Fruit fly (Drosophila melanogaster) whole organism, adult: Measurements from ENCODE around the gene CG34132.

Experiments
- CG11617 ChIP-seq: fragments of 200-800 bp; sonication (Bioruptor generic); optimal IDR thresholded peaks from 2 replicates; lab custom pipeline; 2017; ENCODE audit warnings: mild to moderate bottlenecking, missing biosample characterization, missing genetic modification reagents, missing genetic modification characterization
- CG12768 ChIP-seq: fragments of 200-800 bp; sonication (Bioruptor generic); optimal IDR thresholded peaks from 2 replicates; lab custom pipeline; 2017; ENCODE audit warnings: missing biosample characterization, missing genetic modification characterization, mild to moderate bottlenecking, moderate library complexity, missing genetic modification reagents
- CG33017 ChIP-seq: fragments of 200-800 bp; sonication (Bioruptor generic); optimal IDR thresholded peaks from 2 replicates; lab custom pipeline; 2018; ENCODE audit warnings: missing biosample characterization, mild to moderate bottlenecking, missing genetic modification characterization, moderate library complexity
- CG7045 ChIP-seq: fragments of 200-800 bp; sonication (Bioruptor generic); optimal IDR thresholded peaks from 2 replicates; lab custom pipeline; 2017; ENCODE audit warnings: missing biosample characterization, mild to moderate bottlenecking, missing genetic modification characterization
- CG7101 ChIP-seq: fragments of 200-800 bp; sonication (Bioruptor generic); optimal IDR thresholded peaks from 2 replicates; lab custom pipeline; 2018; ENCODE audit warnings: missing biosample characterization, mild to moderate bottlenecking, missing genetic modification characterization, moderate library complexity
- Clk ChIP-seq: fragments of 200-800 bp; sonication (Bioruptor generic); optimal IDR thresholded peaks from 2 replicates; lab custom pipeline; 2017; ENCODE audit warnings: missing biosample characterization, missing genetic modification characterization
- Crg-1 ChIP-seq: fragments of 200-800 bp; sonication (Bioruptor generic); optimal IDR thresholded peaks from 2 replicates; lab custom pipeline; 2016; ENCODE audit warnings: missing biosample characterization, missing genetic modification characterization
- Hr96 ChIP-seq: fragments of 200-800 bp; sonication (Bioruptor generic); optimal IDR thresholded peaks from 2 replicates; lab custom pipeline; 2016; ENCODE audit warnings: missing biosample characterization, missing genetic modification characterization
- Mnt ChIP-seq: fragments of 200-800 bp; sonication (Bioruptor generic); optimal IDR thresholded peaks from 2 replicates; lab custom pipeline; 2016; ENCODE audit warnings: missing biosample characterization, mild to moderate bottlenecking, missing genetic modification characterization
- bab1 ChIP-seq: fragments of 200-800 bp; sonication (Bioruptor generic); optimal IDR thresholded peaks from 3 replicates; lab custom pipeline; 2019; ENCODE audit warnings: missing biosample characterization, mild to moderate bottlenecking, missing genetic modification characterization, moderate library complexity
- cic ChIP-seq: fragments of 200-800 bp; sonication (Bioruptor generic); optimal IDR thresholded peaks from 2 replicates; lab custom pipeline; 2017; ENCODE audit warnings: missing biosample characterization, mild to moderate bottlenecking, missing genetic modification characterization, moderate library complexity
- ovo ChIP-seq: fragments of 200-800 bp; sonication (Bioruptor generic); optimal IDR thresholded peaks from 2 replicates; lab custom pipeline; 2016; ENCODE audit warnings: missing biosample characterization, missing genetic modification characterization
- pad ChIP-seq: fragments of 200-800 bp; sonication (Bioruptor generic); optimal IDR thresholded peaks from 3 replicates; lab custom pipeline; 2017; ENCODE audit warnings: missing biosample characterization, missing genetic modification characterization, mild to moderate bottlenecking, moderate library complexity, missing genetic modification reagents
- toe ChIP-seq: fragments of 200-800 bp; sonication (Bioruptor generic); optimal IDR thresholded peaks from 2 replicates; lab custom pipeline; 2016; ENCODE audit warnings: missing biosample characterization, missing genetic modification characterization

- TF ChIP-seq CG33017 (tag; lab: Kevin White, UChicago) (no peak), ovo (GFP tag; lab: Kevin White, UChicago) (no peak), pad (GFP tag; lab: Kevin White, UChicago) (no peak), CG12768 (no peak), CG11617 (GFP tag; lab: Kevin White, UChicago) (no peak), cic (GFP tag; lab: Kevin White, UChicago) (no peak), Crg-1 (GFP tag; lab: Kevin White, UChicago) (no peak), Mnt (GFP tag; lab: Kevin White, UChicago) (no peak), Hr96 (GFP tag; lab: Kevin White, UChicago) (no peak), CG7101 (tag; lab: Kevin White, UChicago) (no peak), Clk (no peak), toe (GFP tag; lab: Kevin White, UChicago) (no peak), bab1 (no peak), CG7045 (GFP tag; lab: Kevin White, UChicago) (no peak)
Measured at dm6 chr2L:7850406-7850805, 34.9 kb upstream of the CG34132 start.
